Fruit fly (Drosophila melanogaster): Measurements from ENCODE around the gene CG17744.

DNA sequence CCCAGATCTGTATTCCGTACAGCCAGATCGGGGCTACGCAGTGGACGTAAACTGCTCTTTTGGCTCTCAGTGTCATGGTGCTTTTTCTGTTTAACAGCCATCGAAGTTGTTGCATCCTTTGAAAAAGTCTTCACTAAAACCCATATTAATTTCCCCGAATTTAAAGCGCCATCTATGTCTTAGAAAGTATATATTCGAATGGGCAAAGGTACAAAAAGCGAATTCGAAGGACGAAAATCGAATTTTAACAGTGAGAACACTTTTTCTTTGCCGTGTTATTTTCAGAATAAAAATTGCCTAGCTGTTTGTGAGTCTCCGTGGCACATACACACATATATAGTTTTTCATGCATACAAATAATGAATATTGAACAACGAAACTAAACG is 31.2 kb downstream of the CG17744 start:
- TF ChIP-seq cic (GFP tag; optimal IDR thresholded peaks at IDR 0.05) = no peak
- no peak for TF ChIP-seq Crg-1 (GFP tag; optimal IDR thresholded peaks at IDR 0.05)
- TF ChIP-seq CG7101 (tag; optimal IDR thresholded peaks at IDR 0.05) = no peak
- no peak for TF ChIP-seq tj (GFP tag; optimal IDR thresholded peaks at IDR 0.05)
- TF ChIP-seq kay (GFP tag; ENCODE audit: borderline replicate concordance) = no peak
- no peak for TF ChIP-seq ovo (GFP tag; optimal IDR thresholded peaks at IDR 0.05)
- TF ChIP-seq CG5204 (GFP tag; optimal IDR thresholded peaks at IDR 0.05) = no peak
- no peak for TF ChIP-seq Mnt (GFP tag; optimal IDR thresholded peaks at IDR 0.05)
- TF ChIP-seq Clk (GFP tag; optimal IDR thresholded peaks at IDR 0.05) = no peak
- no peak for TF ChIP-seq bab1 (GFP tag; optimal IDR thresholded peaks at IDR 0.05)
- TF ChIP-seq CG1620 (GFP tag; optimal IDR thresholded peaks at IDR 0.05) = no peak
- no peak for TF ChIP-seq cnc (optimal IDR thresholded peaks at IDR 0.05)
- no peak for TF ChIP-seq toe (GFP tag; optimal IDR thresholded peaks at IDR 0.05)

Measured in whole organism, adult.